Worm (Caenorhabditis elegans): Measurements from ENCODE around the gene obr-3.
A peak's percentile ranks its signal among the peaks of the same experiment; 100 is the strongest.

The obr-3 gene

DNA sequence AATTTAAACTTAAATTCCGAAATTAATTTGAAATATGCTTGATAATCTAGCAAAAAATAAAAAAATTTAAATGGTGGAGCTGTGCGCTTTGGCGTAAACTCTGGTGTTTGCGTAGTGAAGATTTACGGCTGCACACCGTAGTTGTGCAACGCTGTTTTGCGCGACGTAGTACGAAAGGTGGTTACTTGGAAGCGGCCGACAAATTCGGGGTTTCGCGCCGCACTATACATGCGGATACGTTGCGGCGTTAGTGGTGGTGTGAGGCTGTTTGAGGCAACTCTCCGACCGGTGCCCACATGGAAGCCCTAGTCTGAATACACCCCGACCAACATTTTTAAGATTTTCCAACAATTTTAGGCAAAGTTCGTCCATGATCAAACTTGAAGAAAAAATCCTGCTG, 23.8 kb upstream of the obr-3 start:
- TF ChIP-seq nhr-237 (tag; optimal IDR thresholded peaks at IDR 0.05) (no peak), nhr-11 (tag; optimal IDR thresholded peaks at IDR 0.05) (no peak), ztf-11 (tag; optimal IDR thresholded peaks at IDR 0.05) (no peak), R02D3.7 (tag; optimal IDR thresholded peaks at IDR 0.05) (no peak), egl-27 (tag; optimal IDR thresholded peaks at IDR 0.05) (no peak), unc-62 (GFP tag; optimal IDR thresholded peaks at IDR 0.05) (no peak), ceh-28 (tag; optimal IDR thresholded peaks at IDR 0.05) (no peak), zag-1 (tag; optimal IDR thresholded peaks at IDR 0.05) (no peak), nhr-23 (tag; optimal IDR thresholded peaks at IDR 0.05) (no peak), ama-1 (optimal IDR thresholded peaks at IDR 0.05) (no peak), nhr-76 (tag; optimal IDR thresholded peaks at IDR 0.05) (no peak), fkh-10 (GFP tag; optimal IDR thresholded peaks at IDR 0.05) (no peak), sea-2 (GFP tag; optimal IDR thresholded peaks at IDR 0.05) (no peak), nhr-67 (tag; optimal IDR thresholded peaks at IDR 0.05) (no peak), elt-3 (tag; optimal IDR thresholded peaks at IDR 0.05) (no peak)

DNA sequence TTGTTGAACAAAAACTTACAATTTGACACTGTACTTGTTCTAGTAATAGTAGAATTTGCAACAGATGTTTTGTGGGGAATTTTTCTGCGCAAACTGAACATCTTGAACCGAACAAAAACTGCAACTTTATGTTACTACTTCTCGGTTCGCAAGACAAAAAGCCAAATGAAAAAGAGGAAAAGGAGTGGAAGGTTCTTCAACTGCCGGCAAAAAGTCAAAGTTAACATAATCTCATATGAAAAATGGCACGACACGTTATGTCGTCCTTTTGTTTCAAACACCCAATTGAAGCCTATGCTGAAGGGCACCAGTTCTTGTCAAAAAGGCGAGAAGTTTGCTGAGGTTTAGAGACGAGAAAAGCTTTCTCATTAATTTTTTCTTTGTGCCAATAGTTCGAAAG, 13.8 kb upstream of the obr-3 start, which contains the start of gene twk-23:
Gene twk-23, minus strand, starts transcription at position 101 of the 400 bp plus-strand sequence.
- TF ChIP-seq nhr-28 (tag; optimal IDR thresholded peaks at IDR 0.05) (no peak), ztf-11 (tag; optimal IDR thresholded peaks at IDR 0.05) (no peak), ZK546.5 (tag; optimal IDR thresholded peaks at IDR 0.05) (no peak), elt-1 (tag; optimal IDR thresholded peaks at IDR 0.05) (no peak), nhr-67 (tag; optimal IDR thresholded peaks at IDR 0.05) (no peak), hmg-11 (tag; optimal IDR thresholded peaks at IDR 0.05) (no peak), nhr-11 (tag; optimal IDR thresholded peaks at IDR 0.05) (no peak)

DNA sequence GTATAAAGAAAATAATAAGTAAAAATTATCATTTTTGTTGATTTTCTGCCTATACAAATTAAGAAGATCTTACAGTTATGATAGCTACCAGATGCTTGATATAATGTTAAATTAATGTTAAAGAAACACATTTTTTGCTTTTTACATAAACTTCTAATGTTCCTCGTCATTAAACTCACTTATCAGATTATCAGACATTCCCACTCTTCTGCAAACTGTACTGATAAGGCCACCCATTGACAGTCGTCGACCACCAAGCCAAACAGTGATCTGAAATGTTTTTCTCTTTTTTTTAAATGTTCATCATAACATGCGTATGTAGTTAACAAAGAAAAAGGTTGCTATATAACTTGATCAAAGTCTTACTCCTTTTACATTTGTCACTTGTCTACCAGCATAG, 9.1 kb upstream of the obr-3 start:
- TF ChIP-seq mml-1 (tag; optimal IDR thresholded peaks at IDR 0.05) = no peak
- TF ChIP-seq lin-15B (tag; optimal IDR thresholded peaks at IDR 0.05) = no peak
- peak; percentile 26 for TF ChIP-seq pqm-1 (tag; optimal IDR thresholded peaks at IDR 0.05)

DNA sequence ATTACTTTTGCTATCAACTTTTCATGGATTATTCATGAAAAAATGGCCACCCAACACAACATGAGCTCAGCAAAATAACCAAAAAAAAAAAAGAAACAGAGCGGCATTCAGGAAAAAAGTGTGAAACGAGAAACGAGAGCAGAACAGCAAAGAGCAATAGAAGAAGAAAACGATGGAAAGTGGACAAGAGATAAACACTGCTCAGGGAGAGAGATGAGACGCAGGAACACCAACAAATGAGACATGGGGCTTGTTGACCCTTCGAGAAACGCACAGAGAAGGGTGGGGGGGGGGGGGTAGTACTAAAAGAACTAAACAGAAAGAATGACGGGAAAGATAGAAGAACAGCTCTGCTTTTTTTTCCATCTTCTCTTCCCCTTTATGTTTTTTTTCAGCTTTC, 2.3 kb upstream of the obr-3 start:
- TF ChIP-seq skn-1 (tag; optimal IDR thresholded peaks at IDR 0.05) (no peak), jun-1 (tag; optimal IDR thresholded peaks at IDR 0.05) (no peak), nhr-67 (tag; optimal IDR thresholded peaks at IDR 0.05) (no peak), pha-4 (tag; optimal IDR thresholded peaks at IDR 0.05) (peak; percentile 57), egl-5 (tag; optimal IDR thresholded peaks at IDR 0.05) (peak; percentile 44), ZK546.5 (tag; optimal IDR thresholded peaks at IDR 0.05) (no peak), lin-39 (tag; optimal IDR thresholded peaks at IDR 0.05) (peak; percentile 1), nhr-23 (tag; optimal IDR thresholded peaks at IDR 0.05) (no peak), nfya-1 (tag; optimal IDR thresholded peaks at IDR 0.05; ENCODE audit: insufficient read depth) (peak; percentile 44), elt-2 (tag; optimal IDR thresholded peaks at IDR 0.05) (no peak), nhr-76 (tag; optimal IDR thresholded peaks at IDR 0.05) (no peak), hmg-11 (tag; optimal IDR thresholded peaks at IDR 0.05) (peak; percentile 35), elt-1 (tag; optimal IDR thresholded peaks at IDR 0.05) (no peak), mdl-1 (tag; optimal IDR thresholded peaks at IDR 0.05) (no peak)

DNA sequence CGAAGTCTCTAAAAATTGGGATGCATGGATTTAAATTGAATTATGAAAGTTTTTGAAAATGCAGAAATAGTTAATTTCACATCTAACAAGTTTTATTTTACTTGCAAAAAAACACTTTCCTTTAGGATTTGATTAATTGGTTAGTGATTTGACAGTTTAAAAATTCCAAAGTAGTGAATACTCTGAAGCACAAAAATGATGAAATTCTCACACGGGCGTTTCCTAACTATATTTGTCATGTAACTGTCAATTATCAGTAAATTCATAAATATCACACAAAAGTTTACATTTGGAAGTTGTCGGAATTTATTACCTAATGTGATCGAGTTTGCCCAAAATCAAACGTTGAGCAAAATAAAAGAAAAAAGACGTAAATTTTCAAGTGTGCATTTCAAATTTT, 1.5 kb upstream of the obr-3 start:
- TF ChIP-seq unc-62 (GFP tag; optimal IDR thresholded peaks at IDR 0.05) (no peak), nfya-1 (tag; optimal IDR thresholded peaks at IDR 0.05; ENCODE audit: insufficient read depth) (no peak), fkh-10 (GFP tag; optimal IDR thresholded peaks at IDR 0.05) (no peak), ceh-28 (tag; optimal IDR thresholded peaks at IDR 0.05) (no peak), lin-15B (tag; optimal IDR thresholded peaks at IDR 0.05) (no peak), aly-2 (tag; optimal IDR thresholded peaks at IDR 0.05) (no peak), sea-2 (GFP tag; optimal IDR thresholded peaks at IDR 0.05) (no peak), elt-1 (tag; optimal IDR thresholded peaks at IDR 0.05) (no peak), tbx-2 (tag; optimal IDR thresholded peaks at IDR 0.05) (no peak), unc-39 (tag; optimal IDR thresholded peaks at IDR 0.05) (no peak), nhr-67 (tag; optimal IDR thresholded peaks at IDR 0.05) (no peak), daf-12 (tag; optimal IDR thresholded peaks at IDR 0.05) (no peak), nhr-25 (tag; optimal IDR thresholded peaks at IDR 0.05) (no peak), nhr-11 (tag; optimal IDR thresholded peaks at IDR 0.05) (no peak), egl-5 (tag; optimal IDR thresholded peaks at IDR 0.05) (no peak), lsy-12 (tag; optimal IDR thresholded peaks at IDR 0.05) (no peak), nhr-12 (tag; optimal IDR thresholded peaks at IDR 0.05) (no peak), hmg-11 (tag; optimal IDR thresholded peaks at IDR 0.05) (no peak)
